Fruit fly (Drosophila melanogaster): ENCODE data around the gene mbc.

DNA sequence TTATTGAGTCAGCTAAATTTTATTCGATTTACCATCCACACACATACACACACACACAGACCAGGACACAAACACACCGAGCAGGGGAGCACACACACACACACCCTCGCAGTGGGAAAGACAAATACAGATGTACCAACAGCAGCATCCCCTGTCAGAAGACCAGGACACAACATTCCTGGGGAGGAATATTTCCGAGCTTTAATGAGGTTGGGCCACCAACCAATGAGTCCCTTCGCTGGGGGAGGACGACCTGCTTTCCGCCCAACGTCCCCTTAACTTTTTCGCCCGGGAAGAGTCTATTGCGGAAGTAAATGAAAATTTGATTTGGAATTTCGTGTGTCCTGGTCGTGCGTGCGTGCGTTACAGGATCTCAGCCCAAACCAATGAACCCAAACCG lies 45.5 kb downstream of the mbc start:
- TF ChIP-seq Lpt (GFP tag; optimal IDR thresholded peaks at IDR 0.05) = no peak
- TF ChIP-seq fkh (GFP tag; optimal IDR thresholded peaks at IDR 0.05) = no peak
- TF ChIP-seq Eip75B (GFP tag; optimal IDR thresholded peaks at IDR 0.05) = no peak
- no peak for TF ChIP-seq CG6276 (GFP tag; optimal IDR thresholded peaks at IDR 0.05)
- no peak for TF ChIP-seq CG15336 (GFP tag; IDR thresholded peaks at IDR 0.05)
- TF ChIP-seq CG11294 (GFP tag; IDR thresholded peaks at IDR 0.05) = no peak
- TF ChIP-seq Smox (GFP tag; optimal IDR thresholded peaks at IDR 0.05) = no peak
- no peak for TF ChIP-seq OdsH (GFP tag; optimal IDR thresholded peaks at IDR 0.05)
- no peak for TF ChIP-seq svp (GFP tag)
- no peak for TF ChIP-seq salr (GFP tag; optimal IDR thresholded peaks at IDR 0.05)

Measured in whole organism, prepupa.